Worm (Caenorhabditis elegans): Measurements from ENCODE around the gene ced-10.

- no peak for TF ChIP-seq unc-39 (tag; optimal IDR thresholded peaks at IDR 0.05)
- no peak for TF ChIP-seq nhr-23 (tag; optimal IDR thresholded peaks at IDR 0.05)
- no peak for TF ChIP-seq skn-1 (tag; optimal IDR thresholded peaks at IDR 0.05)
- no peak for TF ChIP-seq dmd-4 (tag; optimal IDR thresholded peaks at IDR 0.05)
- TF ChIP-seq nhr-11 (tag; optimal IDR thresholded peaks at IDR 0.05), result no peak
- no peak for TF ChIP-seq ama-1 (optimal IDR thresholded peaks at IDR 0.05)
These were observed 42.2 kb downstream of the ced-10 start, which contains the start of gene F58E2.3 for ce11 chrIV:3467128-3467527.
